Worm (Caenorhabditis elegans): Measurements from ENCODE around the gene grl-30.

DNA sequence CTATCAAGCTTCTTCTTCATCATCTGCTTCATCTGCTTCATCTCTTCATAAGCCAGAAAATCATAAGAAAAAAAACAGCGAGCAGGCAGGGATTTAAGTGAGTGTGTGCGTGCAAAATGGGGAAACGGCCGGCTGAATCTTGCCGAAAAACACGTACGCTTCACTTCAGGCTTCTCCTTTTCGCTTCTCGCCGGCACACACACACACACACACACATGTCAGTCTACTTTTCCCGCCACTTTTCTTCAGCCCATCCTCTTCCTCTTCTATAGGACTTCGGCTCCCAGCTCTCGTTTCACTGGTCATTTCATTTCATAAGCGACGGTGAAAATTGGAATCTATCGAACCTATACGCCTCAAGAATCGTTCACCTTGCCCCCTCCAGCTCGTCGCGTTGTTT is 23.2 kb downstream of the grl-30 start:
- no peak for TF ChIP-seq pha-4 (tag; optimal IDR thresholded peaks at IDR 0.05)
- no peak for TF ChIP-seq ceh-43 (GFP tag; optimal IDR thresholded peaks at IDR 0.05)
- no peak for TF ChIP-seq ces-1 (GFP tag; optimal IDR thresholded peaks at IDR 0.05)
- TF ChIP-seq nhr-237 (tag; optimal IDR thresholded peaks at IDR 0.05) = no peak
- no peak for TF ChIP-seq unc-39 (tag; optimal IDR thresholded peaks at IDR 0.05)
- TF ChIP-seq unc-62 (GFP tag; optimal IDR thresholded peaks at IDR 0.05) = no peak
- no peak for TF ChIP-seq sem-2 (GFP tag; optimal IDR thresholded peaks at IDR 0.05)
- no peak for TF ChIP-seq mls-2 (tag; optimal IDR thresholded peaks at IDR 0.05)
- TF ChIP-seq ztf-11 (tag; optimal IDR thresholded peaks at IDR 0.05) = no peak
- no peak for TF ChIP-seq drap-1 (GFP tag; optimal IDR thresholded peaks at IDR 0.05)
